Worm (Caenorhabditis elegans) whole organism, mixed stage, embryonic: ENCODE results near the gene nhl-1.

Experiments used
- blmp-1 ChIP-seq: fragments of 150-350 bp; optimal IDR thresholded peaks from 2 replicates; lab custom pipeline; 2014; ENCODE audit warnings: missing biosample characterization, missing genetic modification characterization
- ces-1 ChIP-seq: fragments of 150-350 bp; optimal IDR thresholded peaks from 2 replicates; lab custom pipeline; 2014; ENCODE audit warnings: missing biosample characterization, missing genetic modification reagents, missing genetic modification characterization
- elt-1 ChIP-seq: sonication (generic microtip); optimal IDR thresholded peaks from 2 replicates; lab custom pipeline; 2017; ENCODE audit warnings: missing genetic modification characterization, mild to moderate bottlenecking, missing compliant biosample characterization, antibody characterized with exemption, moderate library complexity, borderline replicate concordance; ENCODE audit not compliant: insufficient read depth
- elt-3 ChIP-seq: fragments of 150-350 bp; optimal IDR thresholded peaks from 2 replicates; lab custom pipeline; 2014; ENCODE audit warnings: missing biosample characterization, missing genetic modification characterization
- lin-13 ChIP-seq: fragments of 150-350 bp; optimal IDR thresholded peaks from 2 replicates; lab custom pipeline; 2014; ENCODE audit warnings: missing biosample characterization, missing genetic modification characterization
- lsy-2 ChIP-seq: fragments of 150-350 bp; optimal IDR thresholded peaks from 2 replicates; lab custom pipeline; 2014; ENCODE audit warnings: missing biosample characterization, missing genetic modification characterization
- mab-5 ChIP-seq: fragments of 150-350 bp; optimal IDR thresholded peaks from 2 replicates; lab custom pipeline; 2014; ENCODE audit warnings: missing biosample characterization, missing genetic modification characterization
- nhr-237 ChIP-seq: fragments of 150-350 bp; optimal IDR thresholded peaks from 2 replicates; lab custom pipeline; 2014; ENCODE audit warnings: missing biosample characterization, missing genetic modification characterization
- nhr-28 ChIP-seq: fragments of 150-350 bp; optimal IDR thresholded peaks from 2 replicates; lab custom pipeline; 2014; ENCODE audit warnings: missing biosample characterization, missing genetic modification characterization
- nhr-76 ChIP-seq: sonication (generic microtip); optimal IDR thresholded peaks from 2 replicates; lab custom pipeline; 2017; ENCODE audit warnings: missing biosample characterization, missing genetic modification characterization
- sem-2 ChIP-seq: fragments of 200-800 bp; sonication (Bioruptor generic); optimal IDR thresholded peaks from 2 replicates; lab custom pipeline; 2018; ENCODE audit warnings: mild to moderate bottlenecking, missing genetic modification characterization, missing compliant biosample characterization
- sptf-1 ChIP-seq: sonication (generic microtip); optimal IDR thresholded peaks from 2 replicates; lab custom pipeline; 2017; ENCODE audit warnings: mild to moderate bottlenecking, missing genetic modification characterization, moderate library complexity, missing compliant biosample characterization
- ztf-11 ChIP-seq: fragments of 150-350 bp; optimal IDR thresholded peaks from 2 replicates; lab custom pipeline; 2014; ENCODE audit warnings: missing biosample characterization, missing genetic modification characterization

DNA sequence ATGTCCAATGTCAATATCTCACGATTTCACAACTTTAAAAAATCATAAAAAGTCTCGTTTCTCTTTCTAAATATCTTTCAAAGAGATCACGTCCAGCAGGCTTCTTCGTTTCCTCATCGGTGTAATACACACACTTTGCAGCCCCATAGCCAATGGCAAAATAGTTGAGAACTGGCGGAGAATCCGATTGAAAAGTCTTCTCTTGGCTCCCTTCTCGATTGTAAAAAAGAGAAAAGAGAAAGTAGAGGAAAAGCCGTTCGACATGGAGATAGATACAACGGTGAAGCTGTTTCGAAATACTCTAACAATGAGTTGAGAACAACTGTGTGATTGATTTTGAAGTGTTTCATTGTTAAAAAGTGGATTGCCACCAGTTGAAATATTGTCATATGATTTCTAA lies 1.9 kb downstream of the nhl-1 start:
- no peak for TF ChIP-seq lin-13 (tag; lab: Kevin White, UChicago)
- TF ChIP-seq lsy-2 (tag; lab: Kevin White, UChicago): no peak
- TF ChIP-seq nhr-28: no peak
- TF ChIP-seq ztf-11 (tag; lab: Kevin White, UChicago): no peak
- TF ChIP-seq ces-1: no peak
- TF ChIP-seq mab-5 (tag; lab: Kevin White, UChicago): no peak
- TF ChIP-seq nhr-76 (tag; lab: Kevin White, UChicago): no peak
- no peak for TF ChIP-seq blmp-1
- TF ChIP-seq sptf-1 (tag; lab: Kevin White, UChicago): no peak
- TF ChIP-seq nhr-237 (tag; lab: Kevin White, UChicago): no peak
- no peak for TF ChIP-seq elt-1 (tag; lab: Kevin White, UChicago)
- no peak for TF ChIP-seq elt-3
- TF ChIP-seq sem-2 (GFP tag; lab: Kevin White, UChicago): no peak
